Worm (Caenorhabditis elegans) whole organism, young adult: Measurements from ENCODE around the gene nhr-38.

Experiments
- C06A6.2 ChIP-seq: fragments of 200-800 bp; sonication (Bioruptor generic); conservative IDR thresholded peaks from 2 replicates; pipeline ENCODE4 v1.3.6; 2022; ENCODE audit warnings: missing genetic modification characterization, missing compliant biosample characterization
- F22D6.2 ChIP-seq: sonication (generic microtip); optimal IDR thresholded peaks from 2 replicates; lab custom pipeline; 2016; ENCODE audit warnings: mild to moderate bottlenecking, missing genetic modification characterization, missing compliant biosample characterization
- F23B12.7 ChIP-seq: sonication (generic microtip); optimal IDR thresholded peaks from 2 replicates; lab custom pipeline; 2017; ENCODE audit warnings: missing genetic modification characterization, mild to moderate bottlenecking, missing compliant biosample characterization, antibody characterized with exemption, moderate library complexity; ENCODE audit not compliant: insufficient read depth
- F37B4.10 ChIP-seq: fragments of 200-800 bp; sonication (Bioruptor generic); IDR thresholded peaks from 2 replicates; pipeline ENCODE4 v1.3.6; 2022; ENCODE audit warnings: missing genetic modification characterization, missing compliant biosample characterization
- F55B11.4 ChIP-seq: sonication (generic microtip); optimal IDR thresholded peaks from 2 replicates; lab custom pipeline; 2016; ENCODE audit warnings: missing compliant biosample characterization, missing genetic modification characterization, borderline replicate concordance; ENCODE audit not compliant: insufficient read depth
- K12H6.12 ChIP-seq: fragments of 200-800 bp; sonication (Bioruptor generic); optimal IDR thresholded peaks from 2 replicates; lab custom pipeline; 2018; ENCODE audit warnings: mild to moderate bottlenecking, missing genetic modification characterization, missing compliant biosample characterization
- T07F8.4 ChIP-seq: sonication (generic microtip); optimal IDR thresholded peaks from 2 replicates; lab custom pipeline; 2016; ENCODE audit warnings: mild to moderate bottlenecking, missing genetic modification characterization, moderate library complexity, missing compliant biosample characterization
- Y53G8AR.9 ChIP-seq: fragments of 200-800 bp; sonication (Bioruptor generic); conservative IDR thresholded peaks from 2 replicates; pipeline ENCODE4 v1.3.6; 2022; ENCODE audit warnings: missing genetic modification reagents, missing genetic modification characterization, missing compliant biosample characterization
- Y95B8A.8 ChIP-seq: fragments of 200-800 bp; sonication (Bioruptor generic); IDR thresholded peaks from 2 replicates; pipeline ENCODE4 v1.3.6; 2022; ENCODE audit warnings: missing genetic modification reagents, missing genetic modification characterization, missing compliant biosample characterization
- ZK185.1 ChIP-seq: sonication (generic microtip); optimal IDR thresholded peaks from 2 replicates; lab custom pipeline; 2016; ENCODE audit warnings: mild to moderate bottlenecking, missing genetic modification characterization, missing compliant biosample characterization; ENCODE audit not compliant: poor library complexity, severe bottlenecking
- ama-1 ChIP-seq, 3 experiments: fragments of 150-350 bp in 1 of 3; sonication (generic microtip) in 2 of 3; optimal IDR thresholded peaks; 2 replicates each; lab custom pipeline; 2014 to 2018; ENCODE audit warnings: missing biosample characterization in 2 of 3, missing genetic modification characterization in 2 of 3, missing genetic modification reagents in 2 of 3
- aptf-2 ChIP-seq: fragments of 200-800 bp; sonication (Bioruptor generic); conservative IDR thresholded peaks from 2 replicates; pipeline ENCODE4 v1.3.6; 2022; ENCODE audit warnings: missing genetic modification reagents, missing genetic modification characterization, missing compliant biosample characterization
- athp-1 ChIP-seq: sonication (generic microtip); optimal IDR thresholded peaks from 2 replicates; lab custom pipeline; 2017; ENCODE audit warnings: mild to moderate bottlenecking, missing genetic modification characterization, missing compliant biosample characterization
- attf-5 ChIP-seq: fragments of 200-800 bp; sonication (Bioruptor generic); optimal IDR thresholded peaks from 2 replicates; lab custom pipeline; 2018; ENCODE audit warnings: mild to moderate bottlenecking, missing genetic modification characterization, missing compliant biosample characterization
- bed-1 ChIP-seq: fragments of 200-800 bp; sonication (Bioruptor generic); IDR thresholded peaks from 2 replicates; pipeline ENCODE4 v1.3.6; 2022; ENCODE audit warnings: missing genetic modification reagents, missing genetic modification characterization, missing compliant biosample characterization
- ccch-3 ChIP-seq: fragments of 200-800 bp; sonication (Bioruptor generic); optimal IDR thresholded peaks from 2 replicates; lab custom pipeline; 2018; ENCODE audit warnings: mild to moderate bottlenecking, missing genetic modification characterization, missing compliant biosample characterization
- cebp-2 ChIP-seq: fragments of 200-800 bp; sonication (Bioruptor generic); IDR thresholded peaks from 2 replicates; pipeline ENCODE4 v1.3.6; 2022; ENCODE audit warnings: missing genetic modification characterization, missing compliant biosample characterization
- ceh-27 ChIP-seq: fragments of 200-800 bp; sonication (Bioruptor generic); optimal IDR thresholded peaks from 2 replicates; lab custom pipeline; 2018; ENCODE audit warnings: mild to moderate bottlenecking, missing genetic modification characterization, moderate library complexity, missing compliant biosample characterization
- ceh-58 ChIP-seq: fragments of 200-800 bp; sonication (Bioruptor generic); IDR thresholded peaks from 2 replicates; pipeline ENCODE4 v1.3.6; 2022; ENCODE audit warnings: missing genetic modification characterization, missing compliant biosample characterization
- ceh-79 ChIP-seq: sonication (generic microtip); optimal IDR thresholded peaks from 2 replicates; lab custom pipeline; 2017; ENCODE audit warnings: mild to moderate bottlenecking, missing genetic modification characterization, missing compliant biosample characterization
- die-1 ChIP-seq: sonication (generic microtip); optimal IDR thresholded peaks from 2 replicates; lab custom pipeline; 2016; ENCODE audit warnings: missing genotype, mild to moderate bottlenecking, missing genetic modification characterization, missing compliant biosample characterization
- egl-44 ChIP-seq: fragments of 200-800 bp; sonication (Bioruptor generic); IDR thresholded peaks from 2 replicates; pipeline ENCODE4 v1.3.6; 2022; ENCODE audit warnings: missing genetic modification reagents, missing genetic modification characterization, missing compliant biosample characterization
- egrh-3 ChIP-seq: fragments of 200-800 bp; sonication (Bioruptor generic); IDR thresholded peaks from 2 replicates; pipeline ENCODE4 v1.3.6; 2022; ENCODE audit warnings: missing genetic modification reagents, missing genetic modification characterization, missing compliant biosample characterization
- ekl-4 ChIP-seq: fragments of 200-800 bp; sonication (Bioruptor generic); IDR thresholded peaks from 2 replicates; pipeline ENCODE4 v1.3.6; 2022; ENCODE audit warnings: missing genetic modification reagents, missing genetic modification characterization, missing compliant biosample characterization
- gei-17 ChIP-seq: fragments of 200-800 bp; sonication (Bioruptor generic); optimal IDR thresholded peaks from 2 replicates; lab custom pipeline; 2018; ENCODE audit warnings: mild to moderate bottlenecking, missing genetic modification characterization, missing compliant biosample characterization
- him-1 ChIP-seq: sonication (generic microtip); optimal IDR thresholded peaks from 2 replicates; lab custom pipeline; 2016; ENCODE audit warnings: missing genotype, missing genetic modification reagents, missing genetic modification characterization, missing compliant biosample characterization
- hlh-12 ChIP-seq: sonication (generic microtip); optimal IDR thresholded peaks from 2 replicates; lab custom pipeline; 2016; ENCODE audit warnings: missing genetic modification characterization, missing compliant biosample characterization
- hmg-1.2 ChIP-seq: fragments of 200-800 bp; sonication (Bioruptor generic); IDR thresholded peaks from 2 replicates; pipeline ENCODE4 v1.3.6; 2022; ENCODE audit warnings: missing genetic modification reagents, missing genetic modification characterization, missing compliant biosample characterization
- hmg-20 ChIP-seq: fragments of 200-800 bp; sonication (Bioruptor generic); IDR thresholded peaks from 2 replicates; pipeline ENCODE4 v1.3.6; 2022; ENCODE audit warnings: missing genetic modification reagents, missing genetic modification characterization, missing compliant biosample characterization
- lag-1 ChIP-seq: fragments of 200-800 bp; sonication (Bioruptor generic); IDR thresholded peaks from 2 replicates; pipeline ENCODE4 v1.3.6; 2022; ENCODE audit warnings: missing genetic modification reagents, missing genetic modification characterization, missing compliant biosample characterization
- let-526 ChIP-seq: fragments of 200-800 bp; sonication (Bioruptor generic); IDR thresholded peaks from 2 replicates; pipeline ENCODE4 v1.3.6; 2022; ENCODE audit warnings: missing genetic modification reagents, missing genetic modification characterization, missing compliant biosample characterization
- lin-54 ChIP-seq: fragments of 200-800 bp; sonication (Bioruptor generic); optimal IDR thresholded peaks from 2 replicates; lab custom pipeline; 2018; ENCODE audit warnings: mild to moderate bottlenecking, missing genetic modification characterization, missing compliant biosample characterization
- lsl-1 ChIP-seq: fragments of 200-800 bp; sonication (Bioruptor generic); optimal IDR thresholded peaks from 2 replicates; lab custom pipeline; 2018; ENCODE audit warnings: mild to moderate bottlenecking, missing genetic modification characterization, moderate library complexity, missing compliant biosample characterization
- lsy-27 ChIP-seq: sonication (generic microtip); optimal IDR thresholded peaks from 2 replicates; lab custom pipeline; 2017; ENCODE audit warnings: missing genetic modification characterization, mild to moderate bottlenecking, missing compliant biosample characterization, antibody characterized with exemption, missing genotype, borderline replicate concordance; ENCODE audit not compliant: insufficient read depth
- mxl-1 ChIP-seq: sonication (generic microtip); optimal IDR thresholded peaks from 2 replicates; lab custom pipeline; 2016; ENCODE audit warnings: missing genetic modification characterization, missing compliant biosample characterization
- nhr-90 ChIP-seq: sonication (generic microtip); optimal IDR thresholded peaks from 2 replicates; lab custom pipeline; 2016; ENCODE audit warnings: missing genotype, mild to moderate bottlenecking, missing genetic modification characterization, missing compliant biosample characterization
- rpc-1 ChIP-seq, 2 experiments: fragments of 150-350 bp in 1 of 2; sonication (generic microtip) in 1 of 2; optimal IDR thresholded peaks; 2 replicates each; lab custom pipeline; 2014 to 2018; ENCODE audit warnings: missing biosample characterization in 1 of 2, missing genetic modification characterization in 1 of 2, missing genetic modification reagents in 1 of 2, missing genotype in 1 of 2
- sea-2 ChIP-seq: fragments of 200-800 bp; sonication (Bioruptor generic); IDR thresholded peaks from 2 replicates; pipeline ENCODE4 v1.3.6; 2022; ENCODE audit warnings: missing genetic modification characterization, missing compliant biosample characterization
- snpc-1.1 ChIP-seq: sonication (generic microtip); optimal IDR thresholded peaks from 2 replicates; lab custom pipeline; 2017; ENCODE audit warnings: missing genetic modification characterization, mild to moderate bottlenecking, missing compliant biosample characterization, antibody characterized with exemption, moderate library complexity, missing genotype, missing genetic modification reagents; ENCODE audit not compliant: insufficient read depth
- snpc-4 ChIP-seq, 5 experiments: fragments of 150-350 bp in 1 of 5; sonication (generic microtip) in 4 of 5; optimal IDR thresholded peaks; 2 replicates each; lab custom pipeline; 2014 to 2018; ENCODE audit warnings: missing genetic modification characterization in 5 of 5, missing biosample characterization in 3 of 5, antibody characterized with exemption in 2 of 5, mild to moderate bottlenecking in 2 of 5, missing compliant biosample characterization in 2 of 5, missing genotype in 2 of 5, moderate library complexity in 2 of 5, missing genetic modification reagents in 1 of 5
- somi-1 ChIP-seq: fragments of 200-800 bp; sonication (Bioruptor generic); optimal IDR thresholded peaks from 2 replicates; lab custom pipeline; 2018; ENCODE audit warnings: mild to moderate bottlenecking, missing genetic modification characterization, missing compliant biosample characterization
- tbx-9 ChIP-seq: sonication (generic microtip); optimal IDR thresholded peaks from 2 replicates; lab custom pipeline; 2016; ENCODE audit warnings: borderline replicate concordance, missing genetic modification characterization, inconsistent platforms, missing compliant biosample characterization
- tlf-1 ChIP-seq: fragments of 200-800 bp; sonication (Bioruptor generic); optimal IDR thresholded peaks from 2 replicates; lab custom pipeline; 2018; ENCODE audit warnings: mild to moderate bottlenecking, missing genetic modification characterization, missing compliant biosample characterization
- unc-62 ChIP-seq: fragments of 150-350 bp; optimal IDR thresholded peaks from 2 replicates; lab custom pipeline; 2014; ENCODE audit warnings: missing biosample characterization, missing genetic modification reagents, missing genetic modification characterization
- ztf-22 ChIP-seq: fragments of 200-800 bp; sonication (Bioruptor generic); optimal IDR thresholded peaks from 2 replicates; lab custom pipeline; 2018; ENCODE audit warnings: mild to moderate bottlenecking, missing genetic modification characterization, moderate library complexity, missing compliant biosample characterization
- ztf-25 ChIP-seq: fragments of 200-800 bp; sonication (Bioruptor generic); IDR thresholded peaks from 2 replicates; pipeline ENCODE4 v1.3.6; 2022; ENCODE audit warnings: missing genetic modification reagents, missing genetic modification characterization, missing compliant biosample characterization
- ztf-3 ChIP-seq: fragments of 200-800 bp; sonication (Bioruptor generic); optimal IDR thresholded peaks from 2 replicates; lab custom pipeline; 2018; ENCODE audit warnings: mild to moderate bottlenecking, missing genetic modification characterization, missing compliant biosample characterization

The nhr-38 gene

DNA sequence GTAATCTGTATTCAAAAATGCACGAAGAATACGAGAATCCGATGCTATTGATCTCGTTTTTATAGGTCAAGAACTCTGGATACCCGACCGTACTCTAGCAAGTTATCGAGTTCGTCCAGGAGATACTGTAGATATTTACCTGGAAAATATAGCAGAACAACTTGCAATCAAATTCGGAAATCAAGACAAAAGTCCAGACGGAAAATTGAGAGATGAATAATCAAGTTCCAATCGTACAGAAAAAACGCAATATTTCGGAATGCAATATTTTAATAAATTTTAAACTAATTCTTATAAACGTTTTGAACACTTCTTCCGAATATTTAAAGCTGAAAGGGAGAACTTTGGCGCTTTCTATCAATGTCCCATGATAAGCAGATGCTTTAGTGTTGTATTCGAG lies 29.0 kb downstream of the nhr-38 start (continued):
- TF ChIP-seq somi-1, result no peak
- no peak for TF ChIP-seq ama-1 (optimal IDR thresholded peaks at IDR 0.05; lab: Kevin White, UChicago)
- peak in 1 of 2 experiments; percentile 22 for TF ChIP-seq ama-1 (GFP tag; optimal IDR thresholded peaks at IDR 0.05; lab: Kevin White, UChicago)
- no peak for TF ChIP-seq snpc-1.1 (tag; lab: Kevin White, UChicago)
- peak; percentile 40 for TF ChIP-seq snpc-4 (GFP tag; optimal IDR thresholded peaks at IDR 0.05; lab: Kevin White, UChicago)
- TF ChIP-seq snpc-4 (tag; optimal IDR thresholded peaks at IDR 0.05; lab: Kevin White, UChicago), result peak in 2 of 4 experiments; percentile 16 to 53
- no peak for TF ChIP-seq ceh-79 (tag; lab: Kevin White, UChicago)
- no peak for TF ChIP-seq nhr-90 (tag; lab: Kevin White, UChicago)
- peak; percentile 48 for TF ChIP-seq tbx-9
- no peak for TF ChIP-seq ztf-3 (GFP tag; lab: Kevin White, UChicago)
- no peak for TF ChIP-seq lag-1 (GFP tag; lab: Robert Waterston, UW)
- 0 out of 2 replicates have a peak, but pooled peaks have one; percentile 65 for TF ChIP-seq Y53G8AR.9 (GFP tag; lab: Robert Waterston, UW)
- TF ChIP-seq ccch-3, result no peak
- no peak for TF ChIP-seq bed-1 (GFP tag; lab: Robert Waterston, UW)
- TF ChIP-seq unc-62, result no peak
- TF ChIP-seq ekl-4, result peak; percentile 81
- TF ChIP-seq athp-1, result no peak
- no peak for TF ChIP-seq rpc-1 (optimal IDR thresholded peaks at IDR 0.05; lab: Kevin White, UChicago)
- no peak for TF ChIP-seq rpc-1 (tag; optimal IDR thresholded peaks at IDR 0.05; lab: Kevin White, UChicago)
- TF ChIP-seq C06A6.2, result no peak
- TF ChIP-seq K12H6.12, result no peak
- TF ChIP-seq F23B12.7 (tag; lab: Kevin White, UChicago), result no peak
- peak; percentile 36 for TF ChIP-seq hmg-1.2 (GFP tag; lab: Robert Waterston, UW)
- TF ChIP-seq tlf-1 (GFP tag; lab: Kevin White, UChicago), result peak; percentile 59
- no peak for TF ChIP-seq egl-44 (GFP tag; lab: Robert Waterston, UW)
- TF ChIP-seq F22D6.2 (tag; lab: Kevin White, UChicago), result no peak
- TF ChIP-seq die-1 (tag; lab: Kevin White, UChicago), result no peak
- TF ChIP-seq ZK185.1 (tag; lab: Kevin White, UChicago), result no peak
- peak; percentile 35 for TF ChIP-seq him-1
- no peak for TF ChIP-seq F55B11.4
- TF ChIP-seq sea-2 (GFP tag; lab: Robert Waterston, UW), result no peak
- TF ChIP-seq mxl-1, result no peak
- peak; percentile 80; the same call in 1 of the 2 replicates for TF ChIP-seq Y95B8A.8 (GFP tag; lab: Robert Waterston, UW)
- TF ChIP-seq ceh-27 (GFP tag; lab: Kevin White, UChicago), result no peak
- TF ChIP-seq ceh-58, result no peak
- no peak for TF ChIP-seq ztf-25 (GFP tag; lab: Robert Waterston, UW)
- no peak for TF ChIP-seq let-526 (GFP tag; lab: Robert Waterston, UW)
- no peak for TF ChIP-seq T07F8.4 (tag; lab: Kevin White, UChicago)
- no peak for TF ChIP-seq aptf-2 (GFP tag; lab: Robert Waterston, UW)
- no peak; the same call in 1 of the 2 replicates for TF ChIP-seq hmg-20 (GFP tag; lab: Robert Waterston, UW)
- TF ChIP-seq gei-17 (GFP tag; lab: Kevin White, UChicago), result no peak
- TF ChIP-seq F37B4.10 (GFP tag; lab: Robert Waterston, UW), result no peak
- no peak for TF ChIP-seq cebp-2
- no peak for TF ChIP-seq lsy-27 (tag; lab: Kevin White, UChicago)
- TF ChIP-seq lsl-1 (GFP tag; lab: Kevin White, UChicago), result peak; percentile 38
- no peak for TF ChIP-seq ztf-22 (GFP tag; lab: Kevin White, UChicago)
- peak; percentile 37 for TF ChIP-seq lin-54
- no peak for TF ChIP-seq attf-5 (GFP tag; lab: Kevin White, UChicago)
- TF ChIP-seq hlh-12 (tag; lab: Kevin White, UChicago), result no peak
- no peak for TF ChIP-seq egrh-3
